Worm (Caenorhabditis elegans): ENCODE measurements around the gene cyp-33C4.

The cyp-33C4 gene

DNA sequence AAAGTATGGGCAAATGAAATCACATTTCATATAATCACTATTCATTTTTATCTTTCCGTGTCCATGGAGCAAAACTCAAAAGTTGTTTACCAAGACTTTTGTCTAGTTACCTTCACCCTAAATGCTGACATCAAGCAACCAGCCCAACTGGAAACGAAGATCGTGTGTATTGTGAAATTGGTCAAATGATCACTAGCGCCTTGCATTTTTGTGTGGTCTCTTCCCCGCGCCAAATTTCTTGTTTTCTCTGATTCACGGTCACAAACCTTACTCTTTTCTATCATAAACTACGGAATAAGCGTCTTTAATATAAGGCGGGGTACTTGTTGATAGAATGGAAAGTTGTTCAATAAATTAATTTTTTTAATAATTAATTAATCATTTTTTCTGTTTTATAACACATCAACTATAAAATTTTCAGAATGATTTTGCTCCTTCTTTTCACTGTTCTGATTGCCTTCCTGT is 14.2 kb downstream of the cyp-33C4 start, which contains the start of gene cyp-33C7 (continued):
- peak; percentile 81 for TF ChIP-seq skn-1 (tag; optimal IDR thresholded peaks at IDR 0.05)
- no peak for TF ChIP-seq unc-130 (tag; optimal IDR thresholded peaks at IDR 0.05)
- no peak for TF ChIP-seq dsc-1 (tag; optimal IDR thresholded peaks at IDR 0.05)
- peak; percentile 19 to 23 for TF ChIP-seq lsy-2 (tag; optimal IDR thresholded peaks at IDR 0.05)
- no peak for TF ChIP-seq aly-2 (tag; optimal IDR thresholded peaks at IDR 0.05)
- peak; percentile 89 for TF ChIP-seq nhr-20 (tag; optimal IDR thresholded peaks at IDR 0.05)
- TF ChIP-seq lin-35 (GFP tag; optimal IDR thresholded peaks at IDR 0.05) = peak in 1 of 2 experiments; percentile 75
- TF ChIP-seq nhr-47 (tag; optimal IDR thresholded peaks at IDR 0.05) = no peak
- no peak for TF ChIP-seq pag-3 (tag; optimal IDR thresholded peaks at IDR 0.05; ENCODE audit: borderline replicate concordance, insufficient read depth)
- TF ChIP-seq mdl-1 (tag; optimal IDR thresholded peaks at IDR 0.05) = peak in 1 of 2 experiments; percentile 50
- no peak for TF ChIP-seq ceh-88 (GFP tag; IDR thresholded peaks at IDR 0.05)
- TF ChIP-seq ceh-63 (GFP tag; optimal IDR thresholded peaks at IDR 0.05) = no peak
- TF ChIP-seq nhr-84 (tag; optimal IDR thresholded peaks at IDR 0.05) = no peak
- TF ChIP-seq grh-1 (GFP tag; IDR thresholded peaks at IDR 0.05) = no peak
- TF ChIP-seq efl-3 (GFP tag; optimal IDR thresholded peaks at IDR 0.05) = no peak
- TF ChIP-seq zag-1 (tag; optimal IDR thresholded peaks at IDR 0.05) = no peak

- peak; percentile 2 for TF ChIP-seq elt-2 (tag; optimal IDR thresholded peaks at IDR 0.05)
- TF ChIP-seq ceh-82 (tag; optimal IDR thresholded peaks at IDR 0.05) = no peak
- no peak for TF ChIP-seq nhr-237 (tag; optimal IDR thresholded peaks at IDR 0.05)
Measured at ce11 chrV:2251774-2252173, 15.8 kb downstream of the cyp-33C4 start.

DNA sequence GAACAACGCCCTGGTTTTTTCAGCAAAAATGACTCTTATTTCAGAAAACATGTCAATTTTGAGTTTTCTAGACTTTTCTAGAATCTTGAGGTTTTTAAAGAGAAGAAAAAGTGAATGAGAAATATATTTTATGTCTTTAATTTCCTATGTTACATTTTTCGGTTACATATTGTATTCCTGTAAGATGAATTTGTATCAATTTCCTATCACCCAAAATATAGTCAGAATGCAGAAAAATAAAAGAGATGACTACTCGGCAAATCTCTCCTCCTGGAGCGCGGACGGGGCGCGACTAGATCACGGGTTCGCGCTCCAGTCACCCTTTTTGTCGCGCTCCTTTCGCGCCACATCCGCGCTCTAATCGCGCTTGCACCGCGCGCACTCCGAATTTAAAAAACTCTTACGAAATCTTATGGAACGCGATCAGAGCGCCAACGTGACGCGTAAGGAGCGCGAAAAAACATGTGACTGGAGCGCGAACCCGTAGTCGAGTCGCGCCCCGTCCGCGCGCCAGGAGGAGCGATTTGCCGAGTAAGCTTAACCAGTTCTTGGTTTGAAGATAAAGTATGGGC is 18.7 kb downstream of the cyp-33C4 start, which contains the start of gene str-253:
TSS of gene str-253 (minus strand) at position 51 of the 572 bp plus-strand sequence.
- TF ChIP-seq hlh-17 (GFP tag; optimal IDR thresholded peaks at IDR 0.05; ENCODE audit: borderline replicate concordance) (no peak), isw-1 (GFP tag; IDR thresholded peaks at IDR 0.05) (no peak), fos-1 (tag; optimal IDR thresholded peaks at IDR 0.05) (no peak), ztf-11 (tag; optimal IDR thresholded peaks at IDR 0.05) (no peak), ztf-4 (tag; optimal IDR thresholded peaks at IDR 0.05) (no peak), aha-1 (tag; optimal IDR thresholded peaks at IDR 0.05) (no peak), mdl-1 (tag; optimal IDR thresholded peaks at IDR 0.05) (no peak), nhr-77 (tag; optimal IDR thresholded peaks at IDR 0.05) (no peak), efl-1 (optimal IDR thresholded peaks at IDR 0.05) (no peak), efl-1 (GFP tag; optimal IDR thresholded peaks at IDR 0.05 in 1 of 2) (no peak)

DNA sequence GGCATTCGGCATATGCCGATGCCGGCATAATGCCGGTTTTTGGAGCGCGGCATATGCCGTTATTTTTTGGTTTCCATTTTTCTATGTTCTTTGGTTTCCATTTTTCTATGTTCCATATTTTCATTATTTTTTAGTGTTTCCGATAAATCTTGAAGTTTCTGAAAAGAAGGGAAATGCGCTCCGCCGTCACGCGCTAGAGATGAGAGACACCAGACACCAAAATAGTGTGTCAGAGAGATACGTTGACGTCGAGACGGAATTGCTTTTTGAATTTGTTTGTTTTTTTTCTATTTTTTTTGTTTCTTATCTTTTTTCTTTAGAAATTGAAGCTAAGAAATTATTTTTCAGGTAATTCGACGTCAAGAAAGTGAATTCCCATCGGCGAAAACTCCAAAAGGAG is 19.3 kb downstream of the cyp-33C4 start, which contains the start of gene F41B5.1:
TSS of gene F41B5.1 (plus strand) at position 343 of the 400 bp plus-strand sequence.
- TF ChIP-seq lsy-2 (tag; optimal IDR thresholded peaks at IDR 0.05) = peak in 1 of 2 experiments; percentile 3
- TF ChIP-seq isw-1 (GFP tag; IDR thresholded peaks at IDR 0.05) = peak; percentile 9; the same call in 1 of the 2 replicates

- TF ChIP-seq lin-35 (GFP tag; optimal IDR thresholded peaks at IDR 0.05) = peak in 1 of 2 experiments; percentile 56
- TF ChIP-seq grh-1 (GFP tag; IDR thresholded peaks at IDR 0.05) = no peak
- TF ChIP-seq nhr-84 (tag; optimal IDR thresholded peaks at IDR 0.05) = no peak
- peak; percentile 80 for TF ChIP-seq nhr-85 (tag)
- peak in 1 of 6 experiments; percentile 6 for TF ChIP-seq elt-3 (tag; optimal IDR thresholded peaks at IDR 0.05)
- peak; percentile 97 for TF ChIP-seq skn-1 (tag; optimal IDR thresholded peaks at IDR 0.05)
- TF ChIP-seq hpl-2 (GFP tag; optimal IDR thresholded peaks at IDR 0.05) = no peak
- peak; percentile 61 for TF ChIP-seq blmp-1 (tag; optimal IDR thresholded peaks at IDR 0.05)
- peak; percentile 34 for TF ChIP-seq mep-1 (tag; optimal IDR thresholded peaks at IDR 0.05)
- TF ChIP-seq nhr-20 (tag; optimal IDR thresholded peaks at IDR 0.05) = peak; percentile 92
- peak; percentile 36 to 51 for TF ChIP-seq efl-1 (optimal IDR thresholded peaks at IDR 0.05)
- no peak for TF ChIP-seq efl-1 (GFP tag; optimal IDR thresholded peaks at IDR 0.05 in 1 of 2)
- peak; percentile 1 for TF ChIP-seq rnt-1 (tag; optimal IDR thresholded peaks at IDR 0.05)
- peak; percentile 24 for TF ChIP-seq tbx-2 (tag; optimal IDR thresholded peaks at IDR 0.05)
- TF ChIP-seq unc-62 (GFP tag; optimal IDR thresholded peaks at IDR 0.05) = no peak
- TF ChIP-seq snu-23 (GFP tag; optimal IDR thresholded peaks at IDR 0.05) = peak; percentile 57
- peak; percentile 2 to 43 for TF ChIP-seq lsy-2 (tag; optimal IDR thresholded peaks at IDR 0.05)
- peak; percentile 57 for TF ChIP-seq nhr-71 (tag; optimal IDR thresholded peaks at IDR 0.05)
- peak in 1 of 3 experiments; percentile 20 for TF ChIP-seq dpl-1 (GFP tag; optimal IDR thresholded peaks at IDR 0.05)
Measured at ce11 chrV:2259750-2260149, 23.8 kb downstream of the cyp-33C4 start, which contains the start of gene nhr-182. Gene nhr-182, minus strand, starts transcription at chrV:2259927.
